Worm (Caenorhabditis elegans): ENCODE data around the gene mbf-1.

DNA sequence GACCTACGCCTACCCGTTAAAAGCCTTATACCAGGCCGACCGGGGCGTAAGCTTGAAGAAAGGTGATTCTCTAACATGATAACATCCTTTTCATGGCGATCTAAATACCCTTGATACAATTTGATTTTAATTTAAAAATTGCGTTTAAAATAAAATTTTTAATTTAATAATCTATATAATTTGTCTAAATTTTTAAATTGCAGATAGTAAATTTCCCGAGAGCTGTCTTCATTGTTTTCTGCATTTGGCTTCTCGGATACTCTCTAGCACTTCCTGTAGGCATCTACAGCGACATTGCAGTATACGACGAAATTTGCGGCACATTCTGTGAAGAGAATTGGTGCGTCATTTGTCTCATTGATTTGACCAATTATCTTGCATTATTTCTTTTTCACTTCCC, 18.8 kb downstream of the mbf-1 start:
- TF ChIP-seq F39B2.1 (GFP tag; IDR thresholded peaks at IDR 0.05) (no peak), let-607 (tag; optimal IDR thresholded peaks at IDR 0.05) (no peak), lsy-27 (tag; optimal IDR thresholded peaks at IDR 0.05; ENCODE audit: borderline replicate concordance, insufficient read depth) (no peak), dpl-1 (GFP tag; optimal IDR thresholded peaks at IDR 0.05) (no peak), let-526 (GFP tag; IDR thresholded peaks at IDR 0.05) (no peak), unc-62 (GFP tag; optimal IDR thresholded peaks at IDR 0.05) (no peak), ekl-4 (GFP tag; IDR thresholded peaks at IDR 0.05) (no peak), snpc-4 (GFP tag; optimal IDR thresholded peaks at IDR 0.05) (no peak), snpc-4 (tag; optimal IDR thresholded peaks at IDR 0.05) (no peak), akir-1 (GFP tag; optimal IDR thresholded peaks at IDR 0.05) (no peak), ama-1 (optimal IDR thresholded peaks at IDR 0.05) (no peak), ama-1 (GFP tag; optimal IDR thresholded peaks at IDR 0.05) (no peak), ztf-25 (GFP tag; IDR thresholded peaks at IDR 0.05) (no peak), pha-4 (tag; optimal IDR thresholded peaks at IDR 0.05) (no peak), egrh-3 (GFP tag; IDR thresholded peaks at IDR 0.05) (no peak)
